Fruit fly (Drosophila melanogaster) whole organism: Measurements from ENCODE around the gene dpr20.

Source experiments
- CG8478 ChIP-seq: fragments of >200 bp; optimal IDR thresholded peaks from 2 replicates; lab custom pipeline; 2018; ENCODE audit warnings: inconsistent platforms
- usp ChIP-seq: fragments of >200 bp; optimal IDR thresholded peaks from 2 replicates; lab custom pipeline; 2017; ENCODE audit warnings: missing biosample characterization, missing genetic modification characterization, mixed read lengths

dm6 chr3L:902598-902997, 45.5 kb upstream of the dpr20 start, which contains the start of gene mat:
- TF ChIP-seq CG8478: no peak
- TF ChIP-seq usp (GFP tag; lab: Kevin White, UChicago): no peak
